Worm (Caenorhabditis elegans): ENCODE results near the gene C38C3.4.

The C38C3.4 gene

DNA sequence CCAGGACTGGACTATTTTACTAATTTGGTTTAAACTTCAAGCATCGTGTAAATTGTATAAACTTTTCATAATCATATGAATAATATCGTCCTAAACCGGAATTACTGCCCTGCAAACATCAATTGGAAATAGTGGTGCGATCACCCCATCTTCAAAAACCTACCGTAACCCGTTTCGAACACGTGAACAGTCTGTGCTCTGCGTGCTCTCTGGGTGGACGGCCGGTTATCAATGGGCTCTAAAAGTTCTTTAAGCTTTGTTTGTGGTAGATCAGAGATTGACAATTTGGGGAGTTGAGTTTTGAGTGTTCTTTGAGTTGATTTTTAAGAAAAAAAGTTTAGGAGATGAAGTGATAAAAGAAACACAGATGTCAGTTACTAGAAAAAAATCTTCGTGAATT lies 25.2 kb upstream of the C38C3.4 start (continued):
- no peak for TF ChIP-seq rbr-2 (tag; optimal IDR thresholded peaks at IDR 0.05)
- TF ChIP-seq pha-4 (GFP tag; IDR thresholded peaks at IDR 0.05) = peak; percentile 34; the same call in 1 of the 2 replicates
- no peak for TF ChIP-seq pha-4 (tag; optimal IDR thresholded peaks at IDR 0.05)
- no peak for TF ChIP-seq ceh-20 (GFP tag; IDR thresholded peaks at IDR 0.05)
- no peak for TF ChIP-seq zag-1 (tag; optimal IDR thresholded peaks at IDR 0.05)
- peak; percentile 91 for TF ChIP-seq mdt-29 (GFP tag; IDR thresholded peaks at IDR 0.05)
- no peak for TF ChIP-seq attf-4 (tag; optimal IDR thresholded peaks at IDR 0.05)
- TF ChIP-seq nhr-102 (tag; optimal IDR thresholded peaks at IDR 0.05) = peak; percentile 65
- no peak for TF ChIP-seq ceh-44 (GFP tag; IDR thresholded peaks at IDR 0.05)
- peak; percentile 72 for TF ChIP-seq nhr-48 (tag; optimal IDR thresholded peaks at IDR 0.05)
- no peak for TF ChIP-seq ztf-11 (tag; optimal IDR thresholded peaks at IDR 0.05)
- TF ChIP-seq T20F7.1 (GFP tag; optimal IDR thresholded peaks at IDR 0.05) = no peak
- no peak for TF ChIP-seq ceh-28 (tag; optimal IDR thresholded peaks at IDR 0.05)
- no peak for TF ChIP-seq D1046.2 (GFP tag; IDR thresholded peaks at IDR 0.05)
- TF ChIP-seq lin-1 (GFP tag; IDR thresholded peaks at IDR 0.05) = no peak
- no peak for TF ChIP-seq F26F4.8 (GFP tag; conservative IDR thresholded peaks at IDR 0.05)
- TF ChIP-seq R02D3.7 (tag; optimal IDR thresholded peaks at IDR 0.05) = no peak
- peak; percentile 89 for TF ChIP-seq nhr-77 (tag; optimal IDR thresholded peaks at IDR 0.05)
- TF ChIP-seq F44E2.7 (GFP tag; IDR thresholded peaks at IDR 0.05) = no peak
- no peak for TF ChIP-seq egl-43 (GFP tag; IDR thresholded peaks at IDR 0.05)
- peak; percentile 35 for TF ChIP-seq hlh-30 (tag; optimal IDR thresholded peaks at IDR 0.05; ENCODE audit: insufficient read depth)
- TF ChIP-seq mes-2 (tag; optimal IDR thresholded peaks at IDR 0.05; ENCODE audit: poor library complexity, severe bottlenecking) = no peak
- no peak for TF ChIP-seq ceh-82 (tag; optimal IDR thresholded peaks at IDR 0.05)
- no peak for TF ChIP-seq ceh-32 (tag; optimal IDR thresholded peaks at IDR 0.05; ENCODE audit: poor library complexity)
- no peak for TF ChIP-seq nhr-25 (tag; optimal IDR thresholded peaks at IDR 0.05; ENCODE audit: borderline replicate concordance, insufficient read depth)
- TF ChIP-seq mxl-3 (GFP tag; optimal IDR thresholded peaks at IDR 0.05) = no peak
- no peak for TF ChIP-seq egl-27 (tag; optimal IDR thresholded peaks at IDR 0.05)
- TF ChIP-seq fos-1 (tag; optimal IDR thresholded peaks at IDR 0.05) = no peak
- TF ChIP-seq nhr-237 (tag; optimal IDR thresholded peaks at IDR 0.05) = no peak
- TF ChIP-seq lin-13 (GFP tag; optimal IDR thresholded peaks at IDR 0.05) = no peak
- TF ChIP-seq snpc-4 (tag; optimal IDR thresholded peaks at IDR 0.05) = no peak
- TF ChIP-seq hlh-11 (tag; optimal IDR thresholded peaks at IDR 0.05) = peak; percentile 77
- TF ChIP-seq zip-11 (GFP tag; IDR thresholded peaks at IDR 0.05) = no peak
- TF ChIP-seq cey-2 (tag; optimal IDR thresholded peaks at IDR 0.05; ENCODE audit: borderline replicate concordance, insufficient read depth) = no peak
- TF ChIP-seq nhr-28 (tag; optimal IDR thresholded peaks at IDR 0.05) = peak; percentile 72
- TF ChIP-seq dmd-8 (GFP tag; IDR thresholded peaks at IDR 0.05) = no peak
- no peak for TF ChIP-seq gei-8 (GFP tag; optimal IDR thresholded peaks at IDR 0.05)
- TF ChIP-seq nhr-76 (tag; optimal IDR thresholded peaks at IDR 0.05) = no peak
- TF ChIP-seq Y48G9A.11 (GFP tag; IDR thresholded peaks at IDR 0.05) = no peak
- TF ChIP-seq tra-1 (GFP tag; IDR thresholded peaks at IDR 0.05) = peak; percentile 34; the same call in 1 of the 2 replicates
- no peak for TF ChIP-seq unc-39 (tag; optimal IDR thresholded peaks at IDR 0.05)
- peak; percentile 92 for TF ChIP-seq mxl-2 (GFP tag; conservative IDR thresholded peaks at IDR 0.05)
- TF ChIP-seq mdl-1 (tag; optimal IDR thresholded peaks at IDR 0.05) = peak in 1 of 2 experiments; percentile 3
- no peak for TF ChIP-seq dmd-9 (GFP tag; IDR thresholded peaks at IDR 0.05)
- TF ChIP-seq F49E8.2 (tag; optimal IDR thresholded peaks at IDR 0.05; ENCODE audit: borderline replicate concordance) = no peak
- TF ChIP-seq lsy-2 (tag; optimal IDR thresholded peaks at IDR 0.05) = peak in 1 of 2 experiments; percentile 22
- TF ChIP-seq aha-1 (tag) = no peak
- peak; percentile 64 for TF ChIP-seq nhr-10 (tag; optimal IDR thresholded peaks at IDR 0.05)
- TF ChIP-seq unc-62 (GFP tag; optimal IDR thresholded peaks at IDR 0.05 in 1 of 2) = no peak
- no peak for TF ChIP-seq unc-62 (tag; optimal IDR thresholded peaks at IDR 0.05)
- TF ChIP-seq unc-130 (GFP tag; optimal IDR thresholded peaks at IDR 0.05) = no peak
- peak; percentile 96 for TF ChIP-seq dmd-6 (GFP tag; IDR thresholded peaks at IDR 0.05)
